Worm (Caenorhabditis elegans): Measurements from ENCODE around the gene gadr-4.

Gene gadr-4

DNA sequence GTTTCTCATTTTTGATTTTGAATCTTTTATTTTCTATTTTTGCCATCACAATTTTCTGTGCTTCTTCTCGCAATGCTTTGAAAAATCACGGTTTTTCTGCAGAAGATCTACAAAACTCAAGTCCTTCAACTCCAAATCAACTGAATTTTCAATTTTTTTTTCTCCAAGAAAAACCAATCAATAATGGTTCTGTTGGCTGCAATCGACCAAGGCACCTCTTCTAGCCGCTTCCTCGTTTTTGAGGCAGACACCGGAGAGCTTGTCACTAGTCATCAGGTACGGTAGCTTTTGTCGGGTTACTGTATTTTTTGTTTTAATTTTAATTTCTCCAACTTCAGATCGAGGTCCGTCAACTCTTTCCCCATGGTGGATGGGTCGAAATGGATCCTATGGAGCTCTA lies 29.5 kb upstream of the gadr-4 start, which contains the start of gene R11F4.1:
Gene R11F4.1 (plus strand): TSS at position 103 of the 400 bp plus-strand sequence.
- no peak for TF ChIP-seq flt-1 (GFP tag; IDR thresholded peaks at IDR 0.05)
- no peak for TF ChIP-seq ceh-36 (tag; optimal IDR thresholded peaks at IDR 0.05)
- TF ChIP-seq tbx-11 (GFP tag; IDR thresholded peaks at IDR 0.05) = no peak
- no peak for TF ChIP-seq B0310.2 (tag; optimal IDR thresholded peaks at IDR 0.05)
- no peak for TF ChIP-seq pes-1 (GFP tag; IDR thresholded peaks at IDR 0.05)
- no peak for TF ChIP-seq tbx-37 (GFP tag; conservative IDR thresholded peaks at IDR 0.05)
- no peak for TF ChIP-seq sea-1 (GFP tag; conservative IDR thresholded peaks at IDR 0.05)
- no peak for TF ChIP-seq scrt-1 (GFP tag; IDR thresholded peaks at IDR 0.05)
- no peak for TF ChIP-seq ceh-13 (GFP tag; optimal IDR thresholded peaks at IDR 0.05)
- no peak for TF ChIP-seq ama-1 (optimal IDR thresholded peaks at IDR 0.05)
- no peak for TF ChIP-seq ets-7 (tag; optimal IDR thresholded peaks at IDR 0.05)
- TF ChIP-seq hnd-1 (tag; optimal IDR thresholded peaks at IDR 0.05) = no peak
- no peak for TF ChIP-seq aly-1 (tag; optimal IDR thresholded peaks at IDR 0.05)
- no peak for TF ChIP-seq tra-4 (tag; optimal IDR thresholded peaks at IDR 0.05)
- TF ChIP-seq hmg-4 (GFP tag; optimal IDR thresholded peaks at IDR 0.05) = no peak
- TF ChIP-seq F13C5.2 (tag; optimal IDR thresholded peaks at IDR 0.05) = no peak
- no peak for TF ChIP-seq hmbx-1 (tag; optimal IDR thresholded peaks at IDR 0.05)

DNA sequence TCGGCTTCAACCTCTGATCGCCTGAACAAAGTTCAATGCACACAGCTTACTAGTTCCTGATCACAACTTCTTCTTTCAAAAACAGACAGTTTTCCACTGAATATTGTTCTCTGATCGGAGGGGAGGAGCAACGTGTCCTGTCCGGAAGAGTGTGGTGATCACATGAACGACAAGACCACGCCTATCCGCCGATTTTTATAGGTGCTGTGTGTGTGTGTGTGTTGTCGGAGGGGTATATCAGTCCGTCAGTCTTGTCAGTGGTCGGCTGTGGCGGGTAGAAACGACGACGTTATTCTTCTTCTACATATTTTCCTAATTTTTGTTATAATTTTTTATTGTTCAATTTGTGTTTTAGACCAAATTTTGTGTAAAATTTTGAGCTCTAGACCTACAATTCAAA lies 28.4 kb upstream of the gadr-4 start:
- no peak for TF ChIP-seq ets-7 (tag; optimal IDR thresholded peaks at IDR 0.05)
- no peak for TF ChIP-seq tra-4 (tag; optimal IDR thresholded peaks at IDR 0.05)
- no peak for TF ChIP-seq hnd-1 (tag; optimal IDR thresholded peaks at IDR 0.05)
- TF ChIP-seq B0310.2 (tag; optimal IDR thresholded peaks at IDR 0.05) = no peak
- TF ChIP-seq tbx-37 (GFP tag; conservative IDR thresholded peaks at IDR 0.05) = no peak
- TF ChIP-seq aly-1 (tag; optimal IDR thresholded peaks at IDR 0.05) = no peak
- TF ChIP-seq ceh-36 (tag; optimal IDR thresholded peaks at IDR 0.05) = no peak
- TF ChIP-seq ama-1 (optimal IDR thresholded peaks at IDR 0.05) = no peak
- no peak for TF ChIP-seq ceh-13 (GFP tag; optimal IDR thresholded peaks at IDR 0.05)
- TF ChIP-seq scrt-1 (GFP tag; IDR thresholded peaks at IDR 0.05) = no peak
- TF ChIP-seq hmbx-1 (tag; optimal IDR thresholded peaks at IDR 0.05) = no peak
- TF ChIP-seq hmg-4 (GFP tag; optimal IDR thresholded peaks at IDR 0.05) = no peak

DNA sequence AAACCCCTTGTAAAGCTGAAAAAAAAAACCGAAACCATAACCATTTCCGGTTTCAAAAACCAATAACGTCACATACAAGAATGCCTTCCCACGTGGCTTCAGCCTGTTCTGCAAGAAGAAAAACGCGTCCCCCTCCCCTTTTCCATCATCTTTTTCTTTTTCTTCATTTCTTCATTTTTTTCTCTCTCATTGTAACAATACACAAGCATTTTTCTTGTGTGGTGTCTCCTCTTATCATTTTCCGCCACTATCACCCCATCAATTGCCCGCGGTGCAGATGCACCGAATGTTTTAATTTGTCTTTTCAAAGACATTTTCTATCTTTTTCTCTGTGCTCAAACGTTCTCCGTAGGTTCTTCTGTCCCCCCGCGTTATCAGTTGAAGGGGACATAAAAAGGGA lies 26.8 kb upstream of the gadr-4 start:
- TF ChIP-seq ets-7 (tag; optimal IDR thresholded peaks at IDR 0.05) = no peak
- no peak for TF ChIP-seq F13C5.2 (tag; optimal IDR thresholded peaks at IDR 0.05)
- TF ChIP-seq tra-4 (tag; optimal IDR thresholded peaks at IDR 0.05) = no peak
- no peak for TF ChIP-seq ceh-13 (GFP tag; optimal IDR thresholded peaks at IDR 0.05)
- TF ChIP-seq pes-1 (GFP tag; IDR thresholded peaks at IDR 0.05) = no peak
- no peak for TF ChIP-seq hnd-1 (tag; optimal IDR thresholded peaks at IDR 0.05)
- no peak for TF ChIP-seq ama-1 (optimal IDR thresholded peaks at IDR 0.05)
- no peak for TF ChIP-seq scrt-1 (GFP tag; IDR thresholded peaks at IDR 0.05)
- no peak for TF ChIP-seq hmbx-1 (tag; optimal IDR thresholded peaks at IDR 0.05)
- no peak for TF ChIP-seq tbx-37 (GFP tag; conservative IDR thresholded peaks at IDR 0.05)
- no peak for TF ChIP-seq hmg-4 (GFP tag; optimal IDR thresholded peaks at IDR 0.05)
- no peak for TF ChIP-seq tbx-11 (GFP tag; IDR thresholded peaks at IDR 0.05)
- no peak for TF ChIP-seq B0310.2 (tag; optimal IDR thresholded peaks at IDR 0.05)
- TF ChIP-seq flt-1 (GFP tag; IDR thresholded peaks at IDR 0.05) = no peak
- no peak for TF ChIP-seq ceh-36 (tag; optimal IDR thresholded peaks at IDR 0.05)
- TF ChIP-seq aly-1 (tag; optimal IDR thresholded peaks at IDR 0.05) = no peak
- no peak for TF ChIP-seq sea-1 (GFP tag; conservative IDR thresholded peaks at IDR 0.05)

DNA sequence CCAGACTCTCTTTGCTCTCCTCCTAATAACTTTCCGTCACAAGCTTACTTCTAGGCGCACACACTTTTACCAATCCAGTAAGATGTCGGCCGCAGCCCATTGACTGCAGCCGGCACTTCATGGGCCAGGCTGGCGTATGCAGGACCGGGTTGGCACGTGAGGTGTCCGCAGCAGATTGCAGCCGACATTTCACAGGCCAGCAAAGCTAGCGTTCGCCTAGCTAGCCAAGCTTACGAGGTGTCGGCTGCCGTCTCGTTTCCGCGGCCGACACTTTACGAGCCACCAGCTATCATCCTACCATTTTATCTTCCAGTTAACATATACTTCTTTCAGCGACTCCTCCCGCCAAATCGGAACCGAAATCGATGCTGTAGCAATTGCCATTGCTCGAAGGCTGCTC lies 23.2 kb upstream of the gadr-4 start:
- no peak for TF ChIP-seq aly-1 (tag; optimal IDR thresholded peaks at IDR 0.05)
- TF ChIP-seq pes-1 (GFP tag; IDR thresholded peaks at IDR 0.05) = no peak
- TF ChIP-seq sea-1 (GFP tag; conservative IDR thresholded peaks at IDR 0.05) = no peak
- TF ChIP-seq F13C5.2 (tag; optimal IDR thresholded peaks at IDR 0.05) = no peak
- no peak for TF ChIP-seq ets-7 (tag; optimal IDR thresholded peaks at IDR 0.05)
- TF ChIP-seq scrt-1 (GFP tag; IDR thresholded peaks at IDR 0.05) = no peak
- no peak for TF ChIP-seq ceh-13 (GFP tag; optimal IDR thresholded peaks at IDR 0.05)

DNA sequence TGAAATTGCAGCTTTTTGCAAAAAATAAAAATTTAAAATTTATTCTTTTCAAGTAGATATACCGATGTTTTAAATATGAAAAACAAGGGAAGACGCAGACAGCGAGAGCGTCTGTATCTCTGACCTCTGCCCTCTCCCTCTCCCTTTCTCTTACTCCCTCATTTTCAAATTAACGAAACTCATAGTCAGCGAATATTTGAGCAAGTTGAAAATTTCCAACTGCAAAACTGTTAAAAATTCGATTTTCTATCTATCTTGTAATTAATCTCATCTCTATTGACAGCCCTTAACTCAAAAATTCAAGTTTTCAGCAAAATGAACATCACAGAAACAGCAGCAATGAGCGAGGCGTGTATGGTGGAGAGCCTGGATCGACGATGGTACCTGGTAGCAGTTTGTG lies 20.4 kb upstream of the gadr-4 start, which contains the start of gene R11F4.2:
Gene R11F4.2 (plus strand): TSS at position 301 of the 400 bp plus-strand sequence.
- TF ChIP-seq tra-4 (tag; optimal IDR thresholded peaks at IDR 0.05) = no peak
- no peak for TF ChIP-seq ama-1 (optimal IDR thresholded peaks at IDR 0.05)
- TF ChIP-seq F13C5.2 (tag; optimal IDR thresholded peaks at IDR 0.05) = no peak
- no peak for TF ChIP-seq scrt-1 (GFP tag; IDR thresholded peaks at IDR 0.05)
- no peak for TF ChIP-seq ets-7 (tag; optimal IDR thresholded peaks at IDR 0.05)
- no peak for TF ChIP-seq tbx-37 (GFP tag; conservative IDR thresholded peaks at IDR 0.05)
- TF ChIP-seq hmg-4 (GFP tag; optimal IDR thresholded peaks at IDR 0.05) = no peak
- no peak for TF ChIP-seq aly-1 (tag; optimal IDR thresholded peaks at IDR 0.05)
- TF ChIP-seq sea-1 (GFP tag; conservative IDR thresholded peaks at IDR 0.05) = no peak
- no peak for TF ChIP-seq hmbx-1 (tag; optimal IDR thresholded peaks at IDR 0.05)
- TF ChIP-seq pes-1 (GFP tag; IDR thresholded peaks at IDR 0.05) = no peak
- TF ChIP-seq ceh-13 (GFP tag; optimal IDR thresholded peaks at IDR 0.05) = no peak
- no peak for TF ChIP-seq B0310.2 (tag; optimal IDR thresholded peaks at IDR 0.05)
- no peak for TF ChIP-seq tbx-11 (GFP tag; IDR thresholded peaks at IDR 0.05)
- no peak for TF ChIP-seq flt-1 (GFP tag; IDR thresholded peaks at IDR 0.05)
- TF ChIP-seq hnd-1 (tag; optimal IDR thresholded peaks at IDR 0.05) = no peak
- TF ChIP-seq ceh-36 (tag; optimal IDR thresholded peaks at IDR 0.05) = no peak

DNA sequence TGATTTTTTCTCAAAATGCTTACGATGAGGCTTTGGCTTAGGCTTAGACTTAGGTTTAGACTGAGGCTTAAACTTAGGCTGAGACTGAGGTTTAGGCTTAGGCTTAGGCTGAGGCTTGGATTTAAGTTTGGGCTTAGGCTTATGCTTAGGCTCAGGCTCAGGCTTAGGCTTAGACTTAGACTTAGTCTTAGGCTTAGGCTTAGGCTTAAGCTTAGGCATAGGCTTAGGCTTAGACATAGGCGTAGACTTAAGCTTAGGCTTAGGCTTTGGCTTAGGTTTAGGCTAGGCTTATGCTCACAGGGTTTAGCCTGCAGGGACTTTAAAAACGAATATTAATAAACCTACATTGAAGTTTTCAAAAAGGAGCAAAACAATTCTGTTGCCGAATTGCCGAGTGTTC lies 19.5 kb upstream of the gadr-4 start:
- peak; percentile 73 for TF ChIP-seq ceh-36 (tag; optimal IDR thresholded peaks at IDR 0.05)
- no peak for TF ChIP-seq tra-4 (tag; optimal IDR thresholded peaks at IDR 0.05)

DNA sequence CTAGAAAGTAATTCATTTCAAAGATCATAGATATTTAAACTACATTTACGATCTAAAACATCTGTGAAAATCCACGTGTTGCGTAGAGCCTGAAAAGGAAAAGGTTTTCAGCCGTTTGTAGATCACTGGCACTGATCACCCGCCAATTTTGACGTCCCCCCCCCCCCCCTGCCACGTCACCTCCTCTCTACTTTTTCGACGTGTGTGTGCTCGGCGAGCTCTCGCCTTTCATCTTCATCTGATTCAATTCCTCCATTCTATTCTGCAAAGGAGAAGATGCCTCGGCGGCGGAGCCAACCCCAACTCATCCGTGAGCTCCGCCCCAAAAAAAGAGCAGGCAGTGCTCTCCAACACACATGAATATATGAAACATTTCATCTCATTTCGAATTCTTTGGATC lies 18.8 kb upstream of the gadr-4 start:
- TF ChIP-seq tbx-37 (GFP tag; conservative IDR thresholded peaks at IDR 0.05) (no peak), ets-7 (tag; optimal IDR thresholded peaks at IDR 0.05) (no peak), sea-1 (GFP tag; conservative IDR thresholded peaks at IDR 0.05) (no peak), hnd-1 (tag; optimal IDR thresholded peaks at IDR 0.05) (no peak), hmg-4 (GFP tag; optimal IDR thresholded peaks at IDR 0.05) (no peak), ceh-13 (GFP tag; optimal IDR thresholded peaks at IDR 0.05) (no peak), flt-1 (GFP tag; IDR thresholded peaks at IDR 0.05) (no peak), B0310.2 (tag; optimal IDR thresholded peaks at IDR 0.05) (no peak), tbx-11 (GFP tag; IDR thresholded peaks at IDR 0.05) (no peak), scrt-1 (GFP tag; IDR thresholded peaks at IDR 0.05) (no peak), F13C5.2 (tag; optimal IDR thresholded peaks at IDR 0.05) (no peak), aly-1 (tag; optimal IDR thresholded peaks at IDR 0.05) (no peak), hmbx-1 (tag; optimal IDR thresholded peaks at IDR 0.05) (no peak), ama-1 (optimal IDR thresholded peaks at IDR 0.05) (no peak), tra-4 (tag; optimal IDR thresholded peaks at IDR 0.05) (no peak)
